Fruit fly (Drosophila melanogaster) S2 (cell line): ENCODE data around the gene ems.

Source experiments
- CG8478 ChIP-seq: fragments of >200 bp; optimal IDR thresholded peaks from 2 replicates; lab custom pipeline; 2018
- CTCF ChIP-seq, 2 experiments: fragments of >200 bp; optimal IDR thresholded peaks; 2 replicates each; lab custom pipeline; 2018

- TF ChIP-seq CG8478 (lab: Kevin White, UChicago): no peak
- TF ChIP-seq CTCF (optimal IDR thresholded peaks at IDR 0.05; lab: Kevin White, UChicago): no peak
These were observed 39.8 kb upstream of the ems start for dm6 chr3R:13861805-13862204.
